Fruit fly (Drosophila melanogaster) whole organism, adult: ENCODE measurements around the gene Acp36DE.

ENCODE experiments used
- CG11617 ChIP-seq: fragments of 200-800 bp; sonication (Bioruptor generic); optimal IDR thresholded peaks from 2 replicates; lab custom pipeline; 2017; ENCODE audit warnings: mild to moderate bottlenecking, missing biosample characterization, missing genetic modification reagents, missing genetic modification characterization
- CG12768 ChIP-seq: fragments of 200-800 bp; sonication (Bioruptor generic); optimal IDR thresholded peaks from 2 replicates; lab custom pipeline; 2017; ENCODE audit warnings: missing biosample characterization, missing genetic modification characterization, mild to moderate bottlenecking, moderate library complexity, missing genetic modification reagents
- CG1620 ChIP-seq: fragments of 200-800 bp; sonication (Bioruptor generic); optimal IDR thresholded peaks from 2 replicates; lab custom pipeline; 2016; ENCODE audit warnings: missing biosample characterization, missing genetic modification characterization
- CG33017 ChIP-seq: fragments of 200-800 bp; sonication (Bioruptor generic); optimal IDR thresholded peaks from 2 replicates; lab custom pipeline; 2018; ENCODE audit warnings: missing biosample characterization, mild to moderate bottlenecking, missing genetic modification characterization, moderate library complexity
- CG7045 ChIP-seq: fragments of 200-800 bp; sonication (Bioruptor generic); optimal IDR thresholded peaks from 2 replicates; lab custom pipeline; 2017; ENCODE audit warnings: missing biosample characterization, mild to moderate bottlenecking, missing genetic modification characterization
- CG7101 ChIP-seq: fragments of 200-800 bp; sonication (Bioruptor generic); optimal IDR thresholded peaks from 2 replicates; lab custom pipeline; 2018; ENCODE audit warnings: missing biosample characterization, mild to moderate bottlenecking, missing genetic modification characterization, moderate library complexity
- Clk ChIP-seq: fragments of 200-800 bp; sonication (Bioruptor generic); optimal IDR thresholded peaks from 2 replicates; lab custom pipeline; 2017; ENCODE audit warnings: missing biosample characterization, missing genetic modification characterization
- Hr96 ChIP-seq: fragments of 200-800 bp; sonication (Bioruptor generic); optimal IDR thresholded peaks from 2 replicates; lab custom pipeline; 2016; ENCODE audit warnings: missing biosample characterization, missing genetic modification characterization
- cnc ChIP-seq, 2 experiments: fragments of >200 bp; optimal IDR thresholded peaks; 2 replicates each; lab custom pipeline; 2017
- kay ChIP-seq: fragments of 200-800 bp; sonication (Bioruptor generic); peaks from one replicate; lab custom pipeline; 2016; ENCODE audit warnings: missing biosample characterization, missing genetic modification characterization, borderline replicate concordance
- ovo ChIP-seq: fragments of 200-800 bp; sonication (Bioruptor generic); optimal IDR thresholded peaks from 2 replicates; lab custom pipeline; 2016; ENCODE audit warnings: missing biosample characterization, missing genetic modification characterization
- pad ChIP-seq: fragments of 200-800 bp; sonication (Bioruptor generic); optimal IDR thresholded peaks from 3 replicates; lab custom pipeline; 2017; ENCODE audit warnings: missing biosample characterization, missing genetic modification characterization, mild to moderate bottlenecking, moderate library complexity, missing genetic modification reagents
- tj ChIP-seq: fragments of 200-800 bp; sonication (Bioruptor generic); optimal IDR thresholded peaks from 3 replicates; lab custom pipeline; 2017; ENCODE audit warnings: missing biosample characterization, mild to moderate bottlenecking, missing genetic modification characterization, moderate library complexity
- toe ChIP-seq: fragments of 200-800 bp; sonication (Bioruptor generic); optimal IDR thresholded peaks from 2 replicates; lab custom pipeline; 2016; ENCODE audit warnings: missing biosample characterization, missing genetic modification characterization

- TF ChIP-seq kay (no peak), Clk (GFP tag; lab: Kevin White, UChicago) (no peak), cnc (optimal IDR thresholded peaks at IDR 0.05; lab: Kevin White, UChicago) (no peak), pad (GFP tag; lab: Kevin White, UChicago) (no peak), CG12768 (GFP tag; lab: Kevin White, UChicago) (no peak), toe (GFP tag; lab: Kevin White, UChicago) (no peak), CG7045 (no peak), CG33017 (no peak), Hr96 (no peak), ovo (no peak), CG1620 (no peak), tj (GFP tag; lab: Kevin White, UChicago) (no peak), CG7101 (no peak), CG11617 (GFP tag; lab: Kevin White, UChicago) (no peak)
Observed at dm6 chr2L:18377109-18377508, 18.3 kb upstream of the Acp36DE start.
